Worm (Caenorhabditis elegans): ENCODE data around the gene spig-3.
A peak's percentile ranks its signal among the peaks of the same experiment; 100 is the strongest.

spig-3 gene

DNA sequence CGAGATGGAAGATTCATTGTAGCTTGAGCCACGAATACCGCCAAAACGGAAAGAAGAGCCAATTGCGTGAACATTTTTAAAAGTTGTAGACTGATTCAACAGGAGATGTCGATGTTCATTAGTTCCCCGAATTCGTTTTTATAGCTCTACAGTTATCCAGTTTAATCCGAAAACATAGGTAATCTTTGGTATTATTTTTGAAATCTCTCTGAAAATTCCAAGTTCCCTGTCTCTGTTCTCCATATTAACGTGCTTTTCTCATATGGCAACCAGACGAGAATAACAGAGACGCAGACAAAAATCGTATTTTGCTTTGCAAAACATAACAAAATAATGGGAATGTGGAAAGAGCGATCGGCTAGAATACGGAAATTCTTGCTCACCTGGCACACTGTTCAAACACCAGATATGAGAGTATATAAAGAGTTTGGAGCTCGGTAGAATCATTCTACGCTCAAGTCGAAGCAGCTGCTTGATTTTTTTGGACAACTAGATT lies at the start of gene spig-3, which contains the start of gene F14D7.12:
spig-3 (minus strand) TSS at position 101 of the 496 bp plus-strand sequence.
F14D7.12 (plus strand) TSS at position 446 of the 496 bp plus-strand sequence.
- TF ChIP-seq med-1 (GFP tag; optimal IDR thresholded peaks at IDR 0.05; ENCODE audit: insufficient read depth) (no peak), T22C8.4 (GFP tag; IDR thresholded peaks at IDR 0.05) (no peak), tab-1 (GFP tag; IDR thresholded peaks at IDR 0.05) (no peak), klf-2 (GFP tag; conservative IDR thresholded peaks at IDR 0.05) (no peak), ztf-29 (GFP tag; IDR thresholded peaks at IDR 0.05) (no peak), flt-1 (GFP tag; IDR thresholded peaks at IDR 0.05) (no peak), ztf-23 (GFP tag; IDR thresholded peaks at IDR 0.05) (no peak), ref-1 (GFP tag; conservative IDR thresholded peaks at IDR 0.05) (no peak), cog-1 (tag; optimal IDR thresholded peaks at IDR 0.05) (no peak)

DNA sequence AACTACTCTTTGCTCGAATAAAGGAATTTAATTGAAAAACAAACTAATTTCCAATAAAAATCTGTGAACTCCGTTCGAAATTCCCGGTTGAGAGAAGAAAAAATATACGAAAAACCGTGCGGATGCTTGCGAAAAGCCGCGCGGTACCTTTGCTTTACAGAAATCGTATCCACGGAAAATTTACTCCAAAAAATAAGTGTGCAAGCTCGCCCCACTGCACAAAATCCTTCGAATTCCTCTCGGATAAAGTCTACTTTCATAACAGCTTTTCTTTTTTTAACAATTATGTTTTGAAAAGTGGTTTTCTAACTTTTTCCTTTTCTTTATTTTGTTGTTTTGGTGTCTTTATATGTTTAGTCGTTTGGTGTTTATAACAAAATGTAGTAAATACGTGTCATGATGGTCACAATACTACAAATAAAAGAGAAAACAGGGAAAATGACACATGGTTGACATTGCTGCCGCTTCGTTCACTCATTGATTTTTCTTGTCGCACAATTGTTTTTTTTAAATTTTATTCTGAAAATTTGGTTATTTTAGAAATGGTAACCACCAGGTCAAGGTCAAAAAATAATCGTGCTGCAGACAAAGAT lies 47.9 kb upstream of the spig-3 start, which contains the start of gene cept-2:
cept-2 (plus strand) TSS at position 533 of the 593 bp plus-strand sequence.
- TF ChIP-seq ztf-23 (GFP tag; IDR thresholded peaks at IDR 0.05) = peak; percentile 77
- no peak for TF ChIP-seq ztf-29 (GFP tag; IDR thresholded peaks at IDR 0.05)
- peak; percentile 78 for TF ChIP-seq flt-1 (GFP tag; IDR thresholded peaks at IDR 0.05)
- TF ChIP-seq ref-1 (GFP tag; conservative IDR thresholded peaks at IDR 0.05) = no peak
- peak; percentile 84 for TF ChIP-seq cog-1 (tag; optimal IDR thresholded peaks at IDR 0.05)
- 0 out of 2 replicates have a peak, but pooled peaks have one; percentile 54 for TF ChIP-seq klf-2 (GFP tag; conservative IDR thresholded peaks at IDR 0.05)
- TF ChIP-seq tab-1 (GFP tag; IDR thresholded peaks at IDR 0.05) = no peak
- TF ChIP-seq med-1 (GFP tag; optimal IDR thresholded peaks at IDR 0.05; ENCODE audit: insufficient read depth) = no peak

DNA sequence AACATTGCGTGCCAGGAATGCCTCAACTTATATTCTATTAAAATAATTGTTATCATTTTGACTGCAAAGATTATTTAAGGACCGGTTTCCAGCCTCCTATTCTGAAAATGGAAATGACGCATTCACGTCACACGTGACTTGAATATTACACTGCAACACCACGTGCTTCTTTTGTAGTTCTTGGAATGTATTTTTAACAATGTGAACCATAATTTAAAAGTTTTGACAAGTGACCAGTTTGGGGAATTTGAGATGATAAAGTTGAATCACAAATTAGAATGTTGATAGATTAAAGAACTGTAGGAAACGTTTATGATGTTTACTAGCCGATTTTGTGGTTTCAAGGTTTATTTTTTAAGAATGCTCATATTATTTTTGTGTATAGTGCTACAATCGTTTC lies 42.2 kb upstream of the spig-3 start, which contains the start of gene F47B8.10:
F47B8.10 (plus strand) TSS at position 301 of the 400 bp plus-strand sequence.
- TF ChIP-seq med-1 (GFP tag; optimal IDR thresholded peaks at IDR 0.05; ENCODE audit: insufficient read depth) = no peak
- no peak for TF ChIP-seq flt-1 (GFP tag; IDR thresholded peaks at IDR 0.05)
- TF ChIP-seq ztf-29 (GFP tag; IDR thresholded peaks at IDR 0.05) = no peak
- TF ChIP-seq tab-1 (GFP tag; IDR thresholded peaks at IDR 0.05) = no peak
- TF ChIP-seq klf-2 (GFP tag; conservative IDR thresholded peaks at IDR 0.05) = no peak
- no peak for TF ChIP-seq T22C8.4 (GFP tag; IDR thresholded peaks at IDR 0.05)
- TF ChIP-seq cog-1 (tag; optimal IDR thresholded peaks at IDR 0.05) = no peak
- TF ChIP-seq ztf-23 (GFP tag; IDR thresholded peaks at IDR 0.05) = no peak
- TF ChIP-seq ref-1 (GFP tag; conservative IDR thresholded peaks at IDR 0.05) = no peak

DNA sequence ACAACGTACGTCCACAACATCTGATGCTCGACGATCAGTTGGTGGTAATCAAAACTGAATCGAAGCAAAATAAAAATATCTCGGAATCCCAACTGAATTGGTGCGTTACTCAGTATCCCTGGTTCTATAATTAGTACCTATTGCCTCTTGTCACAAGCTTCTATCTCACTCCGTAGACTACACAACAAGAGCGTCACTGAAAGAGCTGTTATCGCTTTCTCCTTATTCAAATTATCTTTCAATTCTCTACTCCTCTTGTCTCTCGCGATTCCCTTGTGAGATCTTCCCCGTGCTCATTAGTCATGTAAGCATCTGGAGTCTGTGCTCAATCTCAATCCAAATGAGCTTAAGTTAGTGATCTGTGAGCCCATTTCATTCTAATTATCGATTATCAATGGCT lies 37.2 kb upstream of the spig-3 start, which contains the start of gene srm-6:
srm-6 (plus strand) TSS at position 301 of the 400 bp plus-strand sequence.
- TF ChIP-seq med-1 (GFP tag; optimal IDR thresholded peaks at IDR 0.05; ENCODE audit: insufficient read depth) (no peak), klf-2 (GFP tag; conservative IDR thresholded peaks at IDR 0.05) (no peak), flt-1 (GFP tag; IDR thresholded peaks at IDR 0.05) (no peak), tab-1 (GFP tag; IDR thresholded peaks at IDR 0.05) (no peak), T22C8.4 (GFP tag; IDR thresholded peaks at IDR 0.05) (no peak), ref-1 (GFP tag; conservative IDR thresholded peaks at IDR 0.05) (no peak), ztf-23 (GFP tag; IDR thresholded peaks at IDR 0.05) (no peak), cog-1 (tag; optimal IDR thresholded peaks at IDR 0.05) (no peak), ztf-29 (GFP tag; IDR thresholded peaks at IDR 0.05) (no peak)

DNA sequence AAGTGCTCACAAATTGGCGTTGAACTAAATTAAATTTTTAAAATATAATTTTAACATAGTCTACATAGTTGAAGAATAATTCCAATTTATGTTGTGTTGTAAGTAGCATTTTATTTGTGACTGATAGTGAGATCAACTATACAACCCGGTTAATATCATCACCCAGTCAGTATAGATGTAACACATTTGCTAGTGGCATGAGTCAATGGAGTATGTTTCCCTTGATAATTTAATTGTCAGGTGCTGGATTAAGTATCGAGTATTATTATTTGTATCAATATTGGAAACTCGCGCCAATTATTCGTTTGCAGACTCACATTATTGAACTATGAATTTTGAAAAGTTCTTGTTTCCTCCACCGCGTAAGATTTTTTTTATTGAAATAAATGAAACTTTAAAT lies 35.4 kb upstream of the spig-3 start, which contains the start of gene srm-5:
srm-5 (plus strand) TSS at position 301 of the 400 bp plus-strand sequence.
- TF ChIP-seq ztf-23 (GFP tag; IDR thresholded peaks at IDR 0.05) (no peak), tab-1 (GFP tag; IDR thresholded peaks at IDR 0.05) (no peak), T22C8.4 (GFP tag; IDR thresholded peaks at IDR 0.05) (no peak), ztf-29 (GFP tag; IDR thresholded peaks at IDR 0.05) (no peak), med-1 (GFP tag; optimal IDR thresholded peaks at IDR 0.05; ENCODE audit: insufficient read depth) (no peak), klf-2 (GFP tag; conservative IDR thresholded peaks at IDR 0.05) (no peak), cog-1 (tag; optimal IDR thresholded peaks at IDR 0.05) (no peak), ref-1 (GFP tag; conservative IDR thresholded peaks at IDR 0.05) (no peak), flt-1 (GFP tag; IDR thresholded peaks at IDR 0.05) (no peak)

DNA sequence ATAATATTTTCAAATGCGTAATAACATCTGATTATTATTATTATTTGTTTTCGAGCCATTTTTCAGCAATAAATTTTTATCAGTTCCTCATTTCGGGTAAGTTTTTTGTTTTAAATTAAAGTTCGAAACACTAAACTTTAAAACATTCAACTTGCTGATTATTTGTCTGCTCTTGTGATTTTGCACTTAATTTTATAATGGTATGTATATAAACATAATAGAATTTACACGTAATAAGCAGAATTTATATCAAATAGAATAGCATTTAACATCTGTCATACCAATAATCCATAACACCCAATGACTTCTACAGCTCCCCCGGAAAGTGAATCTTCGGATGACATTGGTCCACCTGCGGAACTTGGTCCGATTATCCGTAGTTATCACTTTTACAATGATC lies 33.6 kb upstream of the spig-3 start, which contains the start of gene srm-4:
srm-4 (plus strand) TSS at position 301 of the 400 bp plus-strand sequence.
- TF ChIP-seq ztf-23 (GFP tag; IDR thresholded peaks at IDR 0.05) (no peak), tab-1 (GFP tag; IDR thresholded peaks at IDR 0.05) (no peak), T22C8.4 (GFP tag; IDR thresholded peaks at IDR 0.05) (no peak), flt-1 (GFP tag; IDR thresholded peaks at IDR 0.05) (no peak), ref-1 (GFP tag; conservative IDR thresholded peaks at IDR 0.05) (no peak), klf-2 (GFP tag; conservative IDR thresholded peaks at IDR 0.05) (no peak)

DNA sequence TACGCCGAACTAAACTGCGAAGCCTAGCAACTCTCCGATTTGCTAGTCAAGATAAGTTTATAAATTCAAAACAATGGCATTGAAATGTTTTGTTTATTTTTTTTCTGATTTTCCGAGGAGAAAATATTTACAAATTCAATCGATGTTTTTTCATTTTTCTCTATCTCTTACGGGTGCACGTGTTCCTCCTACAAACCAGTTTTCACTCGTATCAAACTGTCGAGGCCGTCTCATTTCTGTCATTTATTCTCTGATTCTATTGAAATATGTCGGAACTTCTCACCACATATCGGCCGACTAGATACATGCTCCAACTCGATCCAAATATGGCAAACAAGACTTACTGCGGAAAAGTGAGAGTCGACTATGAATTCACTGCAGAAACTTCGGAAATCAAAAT lies 32.0 kb upstream of the spig-3 start, which contains the start of gene F47B8.8:
F47B8.8 (plus strand) TSS at position 257 of the 400 bp plus-strand sequence.
- TF ChIP-seq med-1 (GFP tag; optimal IDR thresholded peaks at IDR 0.05; ENCODE audit: insufficient read depth) = no peak
- TF ChIP-seq flt-1 (GFP tag; IDR thresholded peaks at IDR 0.05) = no peak
- no peak for TF ChIP-seq T22C8.4 (GFP tag; IDR thresholded peaks at IDR 0.05)
- TF ChIP-seq ztf-29 (GFP tag; IDR thresholded peaks at IDR 0.05) = no peak
- no peak for TF ChIP-seq cog-1 (tag; optimal IDR thresholded peaks at IDR 0.05)
- TF ChIP-seq ref-1 (GFP tag; conservative IDR thresholded peaks at IDR 0.05) = no peak
- no peak for TF ChIP-seq klf-2 (GFP tag; conservative IDR thresholded peaks at IDR 0.05)
- no peak for TF ChIP-seq tab-1 (GFP tag; IDR thresholded peaks at IDR 0.05)
- no peak for TF ChIP-seq ztf-23 (GFP tag; IDR thresholded peaks at IDR 0.05)

DNA sequence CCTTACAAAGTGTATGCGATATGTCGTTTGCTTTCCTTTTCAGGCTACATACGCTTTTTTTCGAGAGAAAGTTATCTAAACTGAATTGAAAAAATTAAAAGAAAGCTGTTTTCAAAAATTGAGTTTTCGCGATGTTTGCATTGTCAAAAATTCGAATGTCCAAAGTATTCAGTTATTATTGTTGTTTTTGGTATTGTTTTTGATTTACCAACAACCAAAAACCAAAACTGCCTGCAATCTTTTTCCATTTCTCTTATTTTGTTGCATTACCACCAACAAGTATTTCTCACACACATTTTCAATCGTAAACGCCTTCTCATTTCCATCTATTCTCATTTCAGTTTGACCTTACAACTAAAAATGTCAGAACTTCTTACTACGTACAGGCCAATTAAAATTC lies 29.3 kb upstream of the spig-3 start, which contains the start of gene pepm-1:
pepm-1 (plus strand) TSS at position 301 of the 400 bp plus-strand sequence.
- TF ChIP-seq flt-1 (GFP tag; IDR thresholded peaks at IDR 0.05) (no peak), ztf-23 (GFP tag; IDR thresholded peaks at IDR 0.05) (no peak)

DNA sequence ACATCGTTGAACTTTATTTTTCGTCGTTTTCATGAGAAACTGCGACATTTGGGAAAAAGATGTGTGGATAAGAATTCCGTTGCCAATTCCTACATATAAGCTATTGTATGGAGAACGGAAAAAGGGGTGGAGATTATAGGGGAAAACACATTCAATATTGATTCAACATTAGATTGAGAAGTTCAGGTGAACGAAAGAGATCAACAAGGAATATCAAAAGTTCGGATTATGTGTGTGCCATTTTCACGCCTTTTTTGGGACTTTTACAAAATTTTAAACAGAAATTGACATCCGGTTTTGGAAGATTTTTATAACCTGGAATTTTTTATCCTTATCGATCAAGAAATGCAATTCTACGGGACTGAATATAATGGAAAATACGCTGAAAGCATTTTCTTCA lies 28.3 kb upstream of the spig-3 start, which contains the start of gene F47B8.5:
F47B8.5 (minus strand) TSS at position 101 of the 400 bp plus-strand sequence.
- TF ChIP-seq flt-1 (GFP tag; IDR thresholded peaks at IDR 0.05) = no peak
- no peak for TF ChIP-seq med-1 (GFP tag; optimal IDR thresholded peaks at IDR 0.05; ENCODE audit: insufficient read depth)
- no peak for TF ChIP-seq ztf-23 (GFP tag; IDR thresholded peaks at IDR 0.05)
- no peak for TF ChIP-seq T22C8.4 (GFP tag; IDR thresholded peaks at IDR 0.05)
- no peak for TF ChIP-seq cog-1 (tag; optimal IDR thresholded peaks at IDR 0.05)
- no peak for TF ChIP-seq tab-1 (GFP tag; IDR thresholded peaks at IDR 0.05)
- no peak for TF ChIP-seq klf-2 (GFP tag; conservative IDR thresholded peaks at IDR 0.05)
- no peak for TF ChIP-seq ref-1 (GFP tag; conservative IDR thresholded peaks at IDR 0.05)
- TF ChIP-seq ztf-29 (GFP tag; IDR thresholded peaks at IDR 0.05) = no peak
